Worm (Caenorhabditis elegans) whole organism, mixed stage, embryonic: ENCODE data around the gene asp-12.

Experiments used
- M03D4.4 ChIP-seq: sonication (generic microtip); optimal IDR thresholded peaks from 2 replicates; lab custom pipeline; 2017; ENCODE audit warnings: mild to moderate bottlenecking, missing genetic modification characterization, missing compliant biosample characterization
- bed-3 ChIP-seq: fragments of 200-800 bp; sonication (Bioruptor generic); optimal IDR thresholded peaks from 3 replicates; lab custom pipeline; 2018; ENCODE audit warnings: mild to moderate bottlenecking, missing genetic modification characterization, moderate library complexity, missing compliant biosample characterization
- blmp-1 ChIP-seq: fragments of 150-350 bp; optimal IDR thresholded peaks from 2 replicates; lab custom pipeline; 2014; ENCODE audit warnings: missing biosample characterization, missing genetic modification characterization
- ceh-39 ChIP-seq: fragments of 150-350 bp; optimal IDR thresholded peaks from 2 replicates; lab custom pipeline; 2014; ENCODE audit warnings: missing biosample characterization, missing genetic modification characterization
- ceh-43 ChIP-seq: fragments of 200-800 bp; sonication (Bioruptor generic); optimal IDR thresholded peaks from 2 replicates; lab custom pipeline; 2018; ENCODE audit warnings: mild to moderate bottlenecking, missing genetic modification characterization, moderate library complexity, missing compliant biosample characterization
- ceh-83 ChIP-seq: fragments of 200-800 bp; sonication (Bioruptor generic); optimal IDR thresholded peaks from 2 replicates; lab custom pipeline; 2018; ENCODE audit warnings: mild to moderate bottlenecking, missing genetic modification characterization, missing compliant biosample characterization
- ces-1 ChIP-seq: fragments of 150-350 bp; optimal IDR thresholded peaks from 2 replicates; lab custom pipeline; 2014; ENCODE audit warnings: missing biosample characterization, missing genetic modification reagents, missing genetic modification characterization
- cnd-1 ChIP-seq: fragments of 200-800 bp; sonication (Bioruptor generic); optimal IDR thresholded peaks from 2 replicates; lab custom pipeline; 2018; ENCODE audit warnings: mild to moderate bottlenecking, missing genetic modification characterization, missing compliant biosample characterization
- elt-3 ChIP-seq: fragments of 150-350 bp; optimal IDR thresholded peaks from 2 replicates; lab custom pipeline; 2014; ENCODE audit warnings: missing biosample characterization, missing genetic modification characterization
- flh-1 ChIP-seq: fragments of 200-800 bp; sonication (Bioruptor generic); optimal IDR thresholded peaks from 2 replicates; lab custom pipeline; 2018; ENCODE audit warnings: mild to moderate bottlenecking, missing genetic modification characterization, moderate library complexity, missing compliant biosample characterization
- ham-2 ChIP-seq: fragments of 200-800 bp; sonication (Bioruptor generic); optimal IDR thresholded peaks from 2 replicates; lab custom pipeline; 2018; ENCODE audit warnings: mild to moderate bottlenecking, missing genetic modification characterization, missing compliant biosample characterization
- hlh-1 ChIP-seq: fragments of 150-350 bp; optimal IDR thresholded peaks from 2 replicates; lab custom pipeline; 2014; ENCODE audit warnings: missing biosample characterization, missing genetic modification reagents, missing genetic modification characterization
- lin-32 ChIP-seq: fragments of 200-800 bp; sonication (Bioruptor generic); optimal IDR thresholded peaks from 2 replicates; lab custom pipeline; 2018; ENCODE audit warnings: mild to moderate bottlenecking, missing genetic modification characterization, missing compliant biosample characterization
- lsy-2 ChIP-seq: fragments of 150-350 bp; optimal IDR thresholded peaks from 2 replicates; lab custom pipeline; 2014; ENCODE audit warnings: missing biosample characterization, missing genetic modification characterization
- mab-5 ChIP-seq: fragments of 150-350 bp; optimal IDR thresholded peaks from 2 replicates; lab custom pipeline; 2014; ENCODE audit warnings: missing biosample characterization, missing genetic modification characterization
- mep-1 ChIP-seq: fragments of 150-350 bp; optimal IDR thresholded peaks from 2 replicates; lab custom pipeline; 2017; ENCODE audit warnings: missing biosample characterization, missing genetic modification reagents, missing genetic modification characterization, inconsistent platforms
- mls-2 ChIP-seq: sonication (generic microtip); optimal IDR thresholded peaks from 2 replicates; lab custom pipeline; 2016; ENCODE audit warnings: mild to moderate bottlenecking, missing genetic modification characterization, moderate library complexity, missing compliant biosample characterization
- nhr-12 ChIP-seq: fragments of 150-350 bp; optimal IDR thresholded peaks from 2 replicates; lab custom pipeline; 2014; ENCODE audit warnings: missing biosample characterization, missing genetic modification characterization
- nhr-237 ChIP-seq: fragments of 150-350 bp; optimal IDR thresholded peaks from 2 replicates; lab custom pipeline; 2014; ENCODE audit warnings: missing biosample characterization, missing genetic modification characterization
- nhr-28 ChIP-seq: fragments of 150-350 bp; optimal IDR thresholded peaks from 2 replicates; lab custom pipeline; 2014; ENCODE audit warnings: missing biosample characterization, missing genetic modification characterization
- nhr-76 ChIP-seq: sonication (generic microtip); optimal IDR thresholded peaks from 2 replicates; lab custom pipeline; 2017; ENCODE audit warnings: missing biosample characterization, missing genetic modification characterization
- pha-4 ChIP-seq: fragments of 150-350 bp; optimal IDR thresholded peaks from 2 replicates; lab custom pipeline; 2018; ENCODE audit warnings: missing biosample characterization, missing genetic modification reagents, missing genetic modification characterization
- snpc-4 ChIP-seq: fragments of 150-350 bp; optimal IDR thresholded peaks from 2 replicates; lab custom pipeline; 2014; ENCODE audit warnings: missing biosample characterization, missing genetic modification characterization
- tbx-8 ChIP-seq: fragments of 200-800 bp; sonication (Bioruptor generic); optimal IDR thresholded peaks from 2 replicates; lab custom pipeline; 2018; ENCODE audit warnings: mild to moderate bottlenecking, missing genetic modification characterization, moderate library complexity, missing compliant biosample characterization
- unc-120 ChIP-seq: sonication (generic microtip); optimal IDR thresholded peaks from 2 replicates; lab custom pipeline; 2017; ENCODE audit warnings: missing genetic modification characterization, missing compliant biosample characterization; ENCODE audit not compliant: poor library complexity, severe bottlenecking
- unc-39 ChIP-seq: fragments of 150-350 bp; optimal IDR thresholded peaks from 2 replicates; lab custom pipeline; 2014; ENCODE audit warnings: missing biosample characterization, missing genetic modification characterization
- unc-62 ChIP-seq: fragments of 150-350 bp; optimal IDR thresholded peaks from 2 replicates; lab custom pipeline; 2014; ENCODE audit warnings: missing biosample characterization, missing genetic modification reagents, missing genetic modification characterization
- zip-8 ChIP-seq: fragments of 150-350 bp; optimal IDR thresholded peaks from 2 replicates; lab custom pipeline; 2014; ENCODE audit warnings: missing biosample characterization, missing genetic modification characterization
- ztf-11 ChIP-seq: fragments of 150-350 bp; optimal IDR thresholded peaks from 2 replicates; lab custom pipeline; 2014; ENCODE audit warnings: missing biosample characterization, missing genetic modification characterization

Gene asp-12

DNA sequence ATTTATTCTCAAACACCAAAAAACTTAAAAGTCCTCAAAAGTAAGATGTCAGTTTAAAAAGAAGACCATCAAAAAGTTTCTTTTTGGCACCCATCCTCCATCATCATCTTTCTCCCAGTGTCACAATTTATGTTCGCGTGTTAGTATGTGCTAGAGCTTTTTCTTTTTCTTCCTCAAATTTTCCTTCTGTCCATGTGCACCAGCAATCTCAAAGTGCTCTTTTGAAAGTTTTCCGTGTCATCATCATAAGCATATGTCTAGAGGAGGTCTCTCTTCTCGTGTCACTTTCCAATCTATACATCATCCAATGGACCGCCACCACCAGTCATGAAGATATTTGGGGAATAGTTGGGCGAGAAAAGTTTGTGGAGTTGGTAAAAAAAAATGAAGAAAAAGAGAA is 17.9 kb upstream of the asp-12 start:
- no peak for TF ChIP-seq ces-1
- no peak for TF ChIP-seq unc-62 (GFP tag; lab: Kevin White, UChicago)
- TF ChIP-seq nhr-76, result no peak
- no peak for TF ChIP-seq mep-1
- TF ChIP-seq nhr-237 (tag; lab: Kevin White, UChicago), result no peak
- no peak for TF ChIP-seq nhr-28 (tag; lab: Kevin White, UChicago)
- no peak for TF ChIP-seq elt-3 (tag; lab: Kevin White, UChicago)
- TF ChIP-seq tbx-8 (GFP tag; lab: Kevin White, UChicago), result no peak
- no peak for TF ChIP-seq lsy-2 (tag; lab: Kevin White, UChicago)
- TF ChIP-seq unc-120 (tag; lab: Kevin White, UChicago), result no peak

DNA sequence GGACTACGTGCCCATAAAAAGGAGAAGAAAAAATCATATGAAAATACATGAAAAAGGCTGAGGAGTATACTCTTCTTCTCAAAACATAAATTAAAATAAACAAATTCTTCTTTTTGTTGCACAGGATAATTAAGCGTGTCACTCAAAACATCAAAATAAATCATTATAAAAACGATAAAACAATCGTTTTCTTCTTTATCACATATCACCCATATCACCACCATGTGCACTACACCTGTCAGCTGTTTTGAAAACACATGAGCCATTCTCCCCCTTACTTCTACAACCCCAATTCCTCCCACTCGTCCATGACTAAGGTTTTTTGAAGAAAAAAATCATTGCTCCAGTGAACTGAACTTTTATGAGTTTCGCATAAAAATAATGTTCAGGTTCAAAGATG is 16.5 kb upstream of the asp-12 start:
- no peak for TF ChIP-seq flh-1 (GFP tag; lab: Kevin White, UChicago)
- no peak for TF ChIP-seq unc-39
- no peak for TF ChIP-seq blmp-1 (tag; lab: Kevin White, UChicago)
- peak; percentile 15 for TF ChIP-seq hlh-1 (tag; lab: Kevin White, UChicago)
- TF ChIP-seq ceh-83 (GFP tag; lab: Kevin White, UChicago), result no peak
- peak; percentile 53 for TF ChIP-seq mab-5 (tag; lab: Kevin White, UChicago)
- TF ChIP-seq nhr-12 (tag; lab: Kevin White, UChicago), result no peak
- TF ChIP-seq unc-120 (tag; lab: Kevin White, UChicago), result no peak
- TF ChIP-seq unc-62 (GFP tag; lab: Kevin White, UChicago), result peak; percentile 84

- TF ChIP-seq nhr-237 (tag; lab: Kevin White, UChicago) (no peak), ces-1 (peak; percentile 99), bed-3 (GFP tag; lab: Kevin White, UChicago) (no peak), zip-8 (no peak)
Measured at ce11 chrV:8253946-8254345, 15.1 kb upstream of the asp-12 start.

- TF ChIP-seq blmp-1 (tag; lab: Kevin White, UChicago) (peak; percentile 50), zip-8 (peak; percentile 74), lsy-2 (tag; lab: Kevin White, UChicago) (no peak), nhr-76 (no peak)
Measured at ce11 chrV:8254973-8255372, 14.0 kb upstream of the asp-12 start.

DNA sequence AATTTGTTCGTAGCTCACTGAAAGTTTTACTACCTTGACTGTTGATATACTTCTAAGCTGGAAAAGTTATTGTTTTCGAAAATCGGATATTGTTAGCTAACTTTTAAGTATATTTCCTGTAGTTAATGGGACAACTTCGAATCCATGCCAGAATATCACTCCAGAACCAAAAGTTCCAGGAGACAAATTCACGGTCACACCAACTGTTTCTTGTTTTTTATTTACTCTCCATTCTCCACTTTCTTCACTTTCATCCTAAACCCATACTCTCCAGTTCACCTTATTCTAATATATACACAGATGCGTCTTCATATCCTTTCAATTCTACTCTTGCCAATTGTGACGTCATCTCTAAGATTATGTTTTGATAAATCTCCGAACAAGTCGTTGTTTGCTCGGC is 10.0 kb upstream of the asp-12 start, which contains the start of gene C16D9.1:
C16D9.1 (plus strand) TSS at position 301 of the 400 bp plus-strand sequence.
- TF ChIP-seq mab-5 (tag; lab: Kevin White, UChicago), result no peak

ce11 chrV:8262212-8262611 is 6.8 kb upstream of the asp-12 start:
- TF ChIP-seq ces-1 (no peak), ceh-43 (GFP tag; lab: Kevin White, UChicago) (no peak), ztf-11 (tag; lab: Kevin White, UChicago) (no peak), lin-32 (GFP tag; lab: Kevin White, UChicago) (no peak), pha-4 (no peak), tbx-8 (GFP tag; lab: Kevin White, UChicago) (no peak)

ce11 chrV:8263466-8263865 is 5.5 kb upstream of the asp-12 start, which contains the start of gene C16D9.8:
Gene C16D9.8, minus strand, starts transcription at chrV:8263566.
- TF ChIP-seq tbx-8 (GFP tag; lab: Kevin White, UChicago), result no peak
- TF ChIP-seq ztf-11 (tag; lab: Kevin White, UChicago), result no peak
- TF ChIP-seq ces-1, result no peak
- no peak for TF ChIP-seq elt-3 (tag; lab: Kevin White, UChicago)
- TF ChIP-seq ham-2 (GFP tag; lab: Kevin White, UChicago), result no peak
- TF ChIP-seq nhr-76, result no peak
- no peak for TF ChIP-seq flh-1 (GFP tag; lab: Kevin White, UChicago)
- no peak for TF ChIP-seq unc-62 (GFP tag; lab: Kevin White, UChicago)
- TF ChIP-seq blmp-1 (tag; lab: Kevin White, UChicago), result no peak
- no peak for TF ChIP-seq ceh-39
- TF ChIP-seq snpc-4 (tag; lab: Kevin White, UChicago), result no peak
- TF ChIP-seq mls-2 (tag; lab: Kevin White, UChicago), result no peak
- TF ChIP-seq hlh-1 (tag; lab: Kevin White, UChicago), result no peak
- TF ChIP-seq pha-4, result no peak
- TF ChIP-seq nhr-237 (tag; lab: Kevin White, UChicago), result no peak
- no peak for TF ChIP-seq M03D4.4 (tag; lab: Kevin White, UChicago)
- no peak for TF ChIP-seq lin-32 (GFP tag; lab: Kevin White, UChicago)
- no peak for TF ChIP-seq unc-120 (tag; lab: Kevin White, UChicago)
- TF ChIP-seq lsy-2 (tag; lab: Kevin White, UChicago), result no peak
- no peak for TF ChIP-seq cnd-1 (tag; lab: Kevin White, UChicago)
